Worm (Caenorhabditis elegans) whole organism, early embryonic: ENCODE data around the gene F55C10.5.

Experiments
- B0310.2 ChIP-seq: sonication (generic microtip); optimal IDR thresholded peaks from 2 replicates; lab custom pipeline; 2016; ENCODE audit warnings: mild to moderate bottlenecking, missing genetic modification characterization, missing compliant biosample characterization
- F13C5.2 ChIP-seq: sonication (generic microtip); optimal IDR thresholded peaks from 2 replicates; lab custom pipeline; 2017; ENCODE audit warnings: mild to moderate bottlenecking, missing genetic modification characterization, inconsistent platforms, missing compliant biosample characterization
- aly-1 ChIP-seq: sonication (generic microtip); optimal IDR thresholded peaks from 2 replicates; lab custom pipeline; 2016; ENCODE audit warnings: missing genetic modification characterization, missing compliant biosample characterization
- ama-1 ChIP-seq: fragments of 150-350 bp; optimal IDR thresholded peaks from 2 replicates; lab custom pipeline; 2014
- ceh-13 ChIP-seq: fragments of 200-800 bp; sonication (Bioruptor generic); optimal IDR thresholded peaks from 2 replicates; lab custom pipeline; 2018; ENCODE audit warnings: mild to moderate bottlenecking, missing genetic modification characterization, missing compliant biosample characterization
- ceh-36 ChIP-seq: sonication (generic microtip); optimal IDR thresholded peaks from 2 replicates; lab custom pipeline; 2016; ENCODE audit warnings: missing genetic modification characterization, inconsistent platforms, missing compliant biosample characterization
- ets-7 ChIP-seq: sonication (generic microtip); optimal IDR thresholded peaks from 2 replicates; lab custom pipeline; 2016; ENCODE audit warnings: missing genotype, missing genetic modification characterization, missing compliant biosample characterization
- flt-1 ChIP-seq: fragments of 200-800 bp; sonication (Bioruptor generic); IDR thresholded peaks from 2 replicates; pipeline ENCODE4 v1.3.6; 2022; ENCODE audit warnings: missing genetic modification characterization, missing compliant biosample characterization
- hmbx-1 ChIP-seq: sonication (generic microtip); optimal IDR thresholded peaks from 2 replicates; lab custom pipeline; 2016; ENCODE audit warnings: mild to moderate bottlenecking, missing genetic modification characterization, missing compliant biosample characterization
- hmg-4 ChIP-seq: fragments of 200-800 bp; sonication (Bioruptor generic); optimal IDR thresholded peaks from 2 replicates; lab custom pipeline; 2018; ENCODE audit warnings: mild to moderate bottlenecking, missing genetic modification characterization, missing compliant biosample characterization
- hnd-1 ChIP-seq: sonication (generic microtip); optimal IDR thresholded peaks from 2 replicates; lab custom pipeline; 2016; ENCODE audit warnings: missing genetic modification characterization, missing compliant biosample characterization
- pes-1 ChIP-seq: fragments of 200-800 bp; sonication (Bioruptor generic); IDR thresholded peaks from 2 replicates; pipeline ENCODE4 v1.3.6; 2022; ENCODE audit warnings: missing genetic modification reagents, missing genetic modification characterization, missing compliant biosample characterization
- scrt-1 ChIP-seq: fragments of 200-800 bp; sonication (Bioruptor generic); IDR thresholded peaks from 2 replicates; pipeline ENCODE4 v1.3.6; 2022; ENCODE audit warnings: missing genetic modification characterization, missing compliant biosample characterization
- sea-1 ChIP-seq: fragments of 200-800 bp; sonication (Bioruptor generic); conservative IDR thresholded peaks from 2 replicates; pipeline ENCODE4 v1.3.6; 2022; ENCODE audit warnings: missing genetic modification characterization, missing compliant biosample characterization
- tbx-11 ChIP-seq: fragments of 200-800 bp; sonication (Bioruptor generic); IDR thresholded peaks from 2 replicates; pipeline ENCODE4 v1.3.6; 2022; ENCODE audit warnings: missing genetic modification characterization, missing compliant biosample characterization
- tbx-37 ChIP-seq: fragments of 200-800 bp; sonication (Bioruptor generic); conservative IDR thresholded peaks from 2 replicates; pipeline ENCODE4 v1.3.6; 2022; ENCODE audit warnings: missing genetic modification reagents, missing genetic modification characterization, missing compliant biosample characterization
- tra-4 ChIP-seq: sonication (generic microtip); optimal IDR thresholded peaks from 2 replicates; lab custom pipeline; 2017; ENCODE audit warnings: missing genetic modification characterization, missing compliant biosample characterization

The F55C10.5 gene

ce11 chrV:11344816-11345336, 38.0 kb upstream of the F55C10.5 start:
- TF ChIP-seq tbx-37 (GFP tag; lab: Robert Waterston, UW) (no peak), B0310.2 (tag; lab: Kevin White, UChicago) (peak; percentile 11), flt-1 (GFP tag; lab: Robert Waterston, UW) (0 out of 2 replicates have a peak, but pooled peaks have one; percentile 22), sea-1 (no peak), tra-4 (tag; lab: Kevin White, UChicago) (peak; percentile 14), tbx-11 (GFP tag; lab: Robert Waterston, UW) (no peak), ama-1 (lab: Kevin White, UChicago) (peak; percentile 60), scrt-1 (no peak)

- TF ChIP-seq hmbx-1 = no peak
- no peak for TF ChIP-seq hnd-1 (tag; lab: Kevin White, UChicago)
- no peak for TF ChIP-seq B0310.2 (tag; lab: Kevin White, UChicago)
- TF ChIP-seq tra-4 (tag; lab: Kevin White, UChicago) = no peak
- no peak for TF ChIP-seq flt-1 (GFP tag; lab: Robert Waterston, UW)
These were observed 36.0 kb upstream of the F55C10.5 start, which contains the start of gene grl-7 for ce11 chrV:11346912-11347311. Gene grl-7 (minus strand): TSS chrV:11347012.

ce11 chrV:11351263-11351662, 31.6 kb upstream of the F55C10.5 start:
- TF ChIP-seq aly-1 (tag; lab: Kevin White, UChicago) = no peak
- no peak for TF ChIP-seq sea-1
- no peak for TF ChIP-seq flt-1 (GFP tag; lab: Robert Waterston, UW)
- no peak for TF ChIP-seq ceh-13
- TF ChIP-seq hnd-1 (tag; lab: Kevin White, UChicago) = no peak
- TF ChIP-seq hmg-4 (GFP tag; lab: Kevin White, UChicago) = no peak
- TF ChIP-seq tbx-11 (GFP tag; lab: Robert Waterston, UW) = no peak
- no peak for TF ChIP-seq B0310.2 (tag; lab: Kevin White, UChicago)
- no peak for TF ChIP-seq F13C5.2 (tag; lab: Kevin White, UChicago)
- TF ChIP-seq tbx-37 (GFP tag; lab: Robert Waterston, UW) = no peak
- no peak for TF ChIP-seq ama-1 (lab: Kevin White, UChicago)
- no peak for TF ChIP-seq ets-7 (tag; lab: Kevin White, UChicago)
- no peak for TF ChIP-seq ceh-36 (tag; lab: Kevin White, UChicago)
- no peak for TF ChIP-seq pes-1 (GFP tag; lab: Robert Waterston, UW)
- no peak for TF ChIP-seq hmbx-1
- no peak for TF ChIP-seq tra-4 (tag; lab: Kevin White, UChicago)
- no peak for TF ChIP-seq scrt-1

ce11 chrV:11352893-11353292, 30.0 kb upstream of the F55C10.5 start, which contains the start of gene npr-25:
Gene npr-25 (minus strand): TSS chrV:11352993.
- no peak for TF ChIP-seq hmbx-1
- TF ChIP-seq flt-1 (GFP tag; lab: Robert Waterston, UW) = no peak
- TF ChIP-seq ama-1 (lab: Kevin White, UChicago) = no peak
- no peak for TF ChIP-seq ets-7 (tag; lab: Kevin White, UChicago)
- no peak for TF ChIP-seq ceh-36 (tag; lab: Kevin White, UChicago)
- no peak for TF ChIP-seq scrt-1
- TF ChIP-seq B0310.2 (tag; lab: Kevin White, UChicago) = no peak
- TF ChIP-seq hnd-1 (tag; lab: Kevin White, UChicago) = no peak
- TF ChIP-seq ceh-13 = no peak
- no peak for TF ChIP-seq tbx-37 (GFP tag; lab: Robert Waterston, UW)
- TF ChIP-seq F13C5.2 (tag; lab: Kevin White, UChicago) = no peak
- TF ChIP-seq sea-1 = no peak
- no peak for TF ChIP-seq aly-1 (tag; lab: Kevin White, UChicago)
- no peak for TF ChIP-seq pes-1 (GFP tag; lab: Robert Waterston, UW)
- TF ChIP-seq hmg-4 (GFP tag; lab: Kevin White, UChicago) = no peak

ce11 chrV:11354264-11354663, 28.6 kb upstream of the F55C10.5 start:
- TF ChIP-seq tra-4 (tag; lab: Kevin White, UChicago) (no peak), flt-1 (GFP tag; lab: Robert Waterston, UW) (no peak), ets-7 (tag; lab: Kevin White, UChicago) (no peak), sea-1 (no peak), F13C5.2 (tag; lab: Kevin White, UChicago) (no peak)

- TF ChIP-seq ama-1 (lab: Kevin White, UChicago) (no peak), ceh-36 (tag; lab: Kevin White, UChicago) (no peak)
These were observed 19.3 kb upstream of the F55C10.5 start for ce11 chrV:11363575-11363974.

ce11 chrV:11366129-11366528, 16.8 kb upstream of the F55C10.5 start, which contains the start of gene dop-5:
Gene dop-5 (minus strand): TSS chrV:11366229.
- TF ChIP-seq tbx-11 (GFP tag; lab: Robert Waterston, UW) = no peak

- TF ChIP-seq hmg-4 (GFP tag; lab: Kevin White, UChicago) (no peak), ama-1 (lab: Kevin White, UChicago) (no peak), ets-7 (tag; lab: Kevin White, UChicago) (no peak), ceh-36 (tag; lab: Kevin White, UChicago) (no peak), hmbx-1 (no peak), sea-1 (no peak), aly-1 (tag; lab: Kevin White, UChicago) (no peak), tbx-11 (GFP tag; lab: Robert Waterston, UW) (no peak)
These were observed 10.5 kb upstream of the F55C10.5 start for ce11 chrV:11372284-11372878.
